In genomic region chrX:6035359-6035758, dm6 we compare ENCODE assay signal across 1 fruit fly cellular context.
TF ChIP-seq lines count a peak whose summit lies in the region.

No protein-coding gene starts in this region.

TF ChIP-seq in whole organism, embryonic, 481 proteins besides CTCF, POLR2A, EP300 and RAD21 (continued from another document):
- TF ChIP-seq crol (GFP tag; IDR thresholded peaks at IDR 0.05; lab: Robert Waterston, UW) (no peak), Vsx1 (GFP tag; optimal IDR thresholded peaks at IDR 0.05; lab: Kevin White, UChicago) (peak; percentile 57), stwl (tag; optimal IDR thresholded peaks at IDR 0.05; lab: Kevin White, UChicago) (peak; percentile 31), Pdp1 (GFP tag; optimal IDR thresholded peaks at IDR 0.05; lab: Kevin White, UChicago) (peak in 1 of 2 experiments; percentile 25), Lhr (GFP tag; optimal IDR thresholded peaks at IDR 0.05; lab: Kevin White, UChicago) (peak; percentile 37), Abd-B (GFP tag; optimal IDR thresholded peaks at IDR 0.05; lab: Kevin White, UChicago) (no peak), CG14710 (tag; optimal IDR thresholded peaks at IDR 0.05; lab: Kevin White, UChicago) (peak; percentile 25), CG10147 (GFP tag; optimal IDR thresholded peaks at IDR 0.05; lab: Kevin White, UChicago) (no peak), CG31365 (tag; optimal IDR thresholded peaks at IDR 0.05; lab: Kevin White, UChicago) (peak; percentile 87), sim (GFP tag; IDR thresholded peaks at IDR 0.05; lab: Robert Waterston, UW) (no peak), bbx (GFP tag; IDR thresholded peaks at IDR 0.05; lab: Robert Waterston, UW; ENCODE audit: partially characterized antibody) (peak; percentile 58; the same call in 1 of the 2 replicates)
